Fruit fly (Drosophila melanogaster): ENCODE data around the gene Sgt1.

DNA sequence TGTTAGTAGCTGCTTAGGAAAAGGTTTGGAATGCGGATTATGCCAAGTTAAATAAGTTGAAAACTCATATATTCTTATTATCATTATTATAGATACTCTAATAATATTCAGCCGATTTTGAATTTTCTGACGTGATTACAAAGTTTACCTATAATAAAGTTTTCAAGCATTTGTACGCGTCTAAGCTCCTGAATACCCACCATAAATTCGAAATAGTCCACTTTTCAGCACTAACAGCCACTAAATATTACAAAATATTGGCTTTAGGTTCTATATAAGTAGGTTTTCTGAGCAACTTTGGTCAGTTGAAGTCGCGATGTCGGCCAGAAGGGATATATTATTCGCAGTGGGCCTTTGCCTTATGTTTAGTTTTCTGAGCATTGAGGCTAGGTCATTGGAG is 18.9 kb upstream of the Sgt1 start, which contains the start of gene CG7443:
- TF ChIP-seq tai (GFP tag; optimal IDR thresholded peaks at IDR 0.05) (no peak), usp (GFP tag; optimal IDR thresholded peaks at IDR 0.05) (no peak), N (GFP tag; optimal IDR thresholded peaks at IDR 0.05) (no peak), br (GFP tag; optimal IDR thresholded peaks at IDR 0.05) (no peak), psq (GFP tag; optimal IDR thresholded peaks at IDR 0.05) (no peak), Hr78 (GFP tag; optimal IDR thresholded peaks at IDR 0.05) (no peak), Hr83 (GFP tag; optimal IDR thresholded peaks at IDR 0.05; ENCODE audit: poor library complexity, severe bottlenecking) (no peak)

Measured in whole organism, wandering third instar larva.